Fruit fly (Drosophila melanogaster) whole organism: ENCODE results near the gene CG6689.

Experiments
- CG8478 ChIP-seq: fragments of >200 bp; optimal IDR thresholded peaks from 2 replicates; lab custom pipeline; 2018; ENCODE audit warnings: inconsistent platforms
- Dll ChIP-seq: fragments of >200 bp; optimal IDR thresholded peaks from 2 replicates; lab custom pipeline; 2017
- EcR ChIP-seq, 2 experiments: fragments of >200 bp; optimal IDR thresholded peaks; 2 replicates each; lab custom pipeline; 2017; ENCODE audit warnings: missing biosample characterization in 2 of 2, missing genetic modification characterization in 2 of 2, missing genetic modification reagents in 2 of 2
- pan ChIP-seq: fragments of >200 bp; optimal IDR thresholded peaks from 2 replicates; lab custom pipeline; 2017
- psq ChIP-seq: fragments of >200 bp; optimal IDR thresholded peaks from 2 replicates; lab custom pipeline; 2017
- usp ChIP-seq: fragments of >200 bp; optimal IDR thresholded peaks from 2 replicates; lab custom pipeline; 2017; ENCODE audit warnings: missing biosample characterization, missing genetic modification characterization, mixed read lengths

Gene CG6689

dm6 chr3R:11240891-11241290, 21.0 kb upstream of the CG6689 start, which contains the start of the genes scpr-B and scpr-A:
Gene scpr-B, minus strand, starts transcription at chr3R:11240991.
Gene scpr-A, plus strand, starts transcription at chr3R:11241183.
- TF ChIP-seq CG8478 (lab: Kevin White, UChicago) = no peak
- no peak for TF ChIP-seq usp (GFP tag; lab: Kevin White, UChicago)
- TF ChIP-seq EcR (GFP tag; optimal IDR thresholded peaks at IDR 0.05; lab: Kevin White, UChicago) = no peak
- TF ChIP-seq psq = no peak

dm6 chr3R:11237598-11237997, 17.7 kb upstream of the CG6689 start, which contains the start of gene CG31388:
Gene CG31388, plus strand, starts transcription at chr3R:11237815.
- TF ChIP-seq CG8478 (lab: Kevin White, UChicago) (no peak), psq (no peak), Dll (lab: Kevin White, UChicago) (no peak), EcR (GFP tag; optimal IDR thresholded peaks at IDR 0.05; lab: Kevin White, UChicago) (no peak), usp (GFP tag; lab: Kevin White, UChicago) (no peak), pan (lab: Kevin White, UChicago) (no peak)

dm6 chr3R:11236041-11236440, 16.2 kb upstream of the CG6689 start, which contains the start of gene CG31441:
Gene CG31441, plus strand, starts transcription at chr3R:11236286.
- TF ChIP-seq usp (GFP tag; lab: Kevin White, UChicago) = no peak
- no peak for TF ChIP-seq psq
- TF ChIP-seq CG8478 (lab: Kevin White, UChicago) = no peak
- no peak for TF ChIP-seq pan (lab: Kevin White, UChicago)
- no peak for TF ChIP-seq Dll (lab: Kevin White, UChicago)
- no peak for TF ChIP-seq EcR (GFP tag; optimal IDR thresholded peaks at IDR 0.05; lab: Kevin White, UChicago)

- TF ChIP-seq psq = no peak
- TF ChIP-seq EcR (GFP tag; optimal IDR thresholded peaks at IDR 0.05; lab: Kevin White, UChicago) = no peak
- no peak for TF ChIP-seq CG8478 (lab: Kevin White, UChicago)
- TF ChIP-seq pan (lab: Kevin White, UChicago) = no peak
- no peak for TF ChIP-seq Dll (lab: Kevin White, UChicago)
- TF ChIP-seq usp (GFP tag; lab: Kevin White, UChicago) = no peak
These were observed 15.1 kb upstream of the CG6689 start, which contains the start of the genes Arfip and CG17721 for dm6 chr3R:11234918-11235371. Gene Arfip, minus strand, starts transcription at chr3R:11235013. Gene CG17721, plus strand, starts transcription at chr3R:11235140.

- TF ChIP-seq CG8478 (lab: Kevin White, UChicago) (no peak), psq (no peak), pan (lab: Kevin White, UChicago) (no peak), Dll (lab: Kevin White, UChicago) (no peak), EcR (GFP tag; optimal IDR thresholded peaks at IDR 0.05; lab: Kevin White, UChicago) (no peak), usp (GFP tag; lab: Kevin White, UChicago) (no peak)
These were observed 11.9 kb upstream of the CG6689 start, which contains the start of the genes CG17187 and Dph3 for dm6 chr3R:11231705-11232261. Gene CG17187, minus strand, starts transcription at chr3R:11231879. Gene Dph3, plus strand, starts transcription at chr3R:11231912.

dm6 chr3R:11231037-11231436, 11.2 kb upstream of the CG6689 start:
- TF ChIP-seq CG8478 (lab: Kevin White, UChicago) (no peak), EcR (GFP tag; optimal IDR thresholded peaks at IDR 0.05; lab: Kevin White, UChicago) (no peak), Dll (lab: Kevin White, UChicago) (no peak), psq (no peak), usp (GFP tag; lab: Kevin White, UChicago) (no peak), pan (lab: Kevin White, UChicago) (no peak)

- no peak for TF ChIP-seq pan (lab: Kevin White, UChicago)
- TF ChIP-seq EcR (GFP tag; optimal IDR thresholded peaks at IDR 0.05; lab: Kevin White, UChicago) = no peak
- TF ChIP-seq CG8478 (lab: Kevin White, UChicago) = no peak
- TF ChIP-seq Dll (lab: Kevin White, UChicago) = no peak
- TF ChIP-seq usp (GFP tag; lab: Kevin White, UChicago) = no peak
- TF ChIP-seq psq = no peak
These were observed 10.5 kb upstream of the CG6689 start, which contains the start of gene GCC88 for dm6 chr3R:11230392-11230791. Gene GCC88, minus strand, starts transcription at chr3R:11230600.

dm6 chr3R:11226496-11226895, 6.6 kb upstream of the CG6689 start, which contains the start of gene CG17726:
Gene CG17726, plus strand, starts transcription at chr3R:11226762.
- no peak for TF ChIP-seq psq
- TF ChIP-seq pan (lab: Kevin White, UChicago) = peak; percentile 95

dm6 chr3R:11225220-11225619, 5.4 kb upstream of the CG6689 start, which contains the start of gene scpr-C:
Gene scpr-C, plus strand, starts transcription at chr3R:11225520.
- TF ChIP-seq pan (lab: Kevin White, UChicago) (no peak), CG8478 (lab: Kevin White, UChicago) (no peak), EcR (GFP tag; optimal IDR thresholded peaks at IDR 0.05; lab: Kevin White, UChicago) (no peak), psq (no peak), Dll (lab: Kevin White, UChicago) (no peak), usp (GFP tag; lab: Kevin White, UChicago) (no peak)

dm6 chr3R:11224478-11224877, 4.6 kb upstream of the CG6689 start:
- no peak for TF ChIP-seq usp (GFP tag; lab: Kevin White, UChicago)

- TF ChIP-seq Dll (lab: Kevin White, UChicago) = no peak
- TF ChIP-seq CG8478 (lab: Kevin White, UChicago) = no peak
- no peak for TF ChIP-seq usp (GFP tag; lab: Kevin White, UChicago)
- no peak for TF ChIP-seq pan (lab: Kevin White, UChicago)
- TF ChIP-seq psq = no peak
- no peak for TF ChIP-seq EcR (GFP tag; optimal IDR thresholded peaks at IDR 0.05; lab: Kevin White, UChicago)
These were observed 2.7 kb upstream of the CG6689 start for dm6 chr3R:11222587-11222986.
